Fruit fly (Drosophila melanogaster) whole organism, embryonic: ENCODE measurements around the gene PLCXD.

Source experiments
- Antp ChIP-seq: fragments of 200-800 bp; sonication (Bioruptor generic); optimal IDR thresholded peaks from 3 replicates; lab custom pipeline; 2016; ENCODE audit warnings: missing biosample characterization, missing genetic modification characterization
- BEAF-32 ChIP-seq: fragments of 200-800 bp; sonication (Bioruptor generic); optimal IDR thresholded peaks from 3 replicates; lab custom pipeline; 2017; ENCODE audit warnings: missing biosample characterization, missing genetic modification characterization, mild to moderate bottlenecking, moderate library complexity, missing genetic modification reagents
- Bgb ChIP-seq: fragments of 200-800 bp; sonication (Bioruptor generic); IDR thresholded peaks from 2 replicates; pipeline ENCODE4 v1.3.6; 2022; ENCODE audit warnings: missing biosample characterization, missing genetic modification characterization; ENCODE audit not compliant: partially characterized antibody
- CG10321 ChIP-seq: fragments of 200-800 bp; sonication (Bioruptor generic); IDR thresholded peaks from 2 replicates; pipeline ENCODE4 v1.3.6; 2022; ENCODE audit warnings: missing biosample characterization, missing genetic modification characterization
- CG11247 ChIP-seq: fragments of 200-800 bp; sonication (Bioruptor generic); IDR thresholded peaks from 2 replicates; pipeline ENCODE4 v1.3.6; 2022; ENCODE audit warnings: missing biosample characterization, missing genetic modification characterization
- CG11560 ChIP-seq: fragments of 200-800 bp; sonication (Bioruptor generic); IDR thresholded peaks from 3 replicates; pipeline ENCODE4 v1.3.6; 2022; ENCODE audit warnings: missing biosample characterization, missing genetic modification characterization
- CG11723 ChIP-seq: fragments of 200-800 bp; sonication (Bioruptor generic); optimal IDR thresholded peaks from 2 replicates; lab custom pipeline; 2017; ENCODE audit warnings: missing biosample characterization, mild to moderate bottlenecking, missing genetic modification characterization
- CG12155 ChIP-seq: fragments of 200-800 bp; sonication (Bioruptor generic); optimal IDR thresholded peaks from 3 replicates; lab custom pipeline; 2016; ENCODE audit warnings: missing biosample characterization, missing genetic modification characterization
- CG13775 ChIP-seq: fragments of 200-800 bp; sonication (Bioruptor generic); optimal IDR thresholded peaks from 3 replicates; lab custom pipeline; 2017; ENCODE audit warnings: missing biosample characterization, mild to moderate bottlenecking, missing genetic modification characterization
- CG16863 ChIP-seq: fragments of 200-800 bp; sonication (Bioruptor generic); optimal IDR thresholded peaks from 3 replicates; lab custom pipeline; 2016; ENCODE audit warnings: missing biosample characterization, missing genetic modification characterization
- CG17186 ChIP-seq: fragments of 200-800 bp; sonication (Bioruptor generic); optimal IDR thresholded peaks from 3 replicates; lab custom pipeline; 2017; ENCODE audit warnings: missing biosample characterization, missing genetic modification reagents, missing genetic modification characterization
- CG33213 ChIP-seq: fragments of 200-800 bp; sonication (Bioruptor generic); optimal IDR thresholded peaks from 3 replicates; lab custom pipeline; 2016; ENCODE audit warnings: missing biosample characterization, missing genetic modification characterization
- CG33557 ChIP-seq: fragments of 200-800 bp; sonication (Bioruptor generic); optimal IDR thresholded peaks from 2 replicates; lab custom pipeline; 2019; ENCODE audit warnings: missing biosample characterization, mild to moderate bottlenecking, missing genetic modification characterization, moderate library complexity
- CG6791 ChIP-seq: fragments of 200-800 bp; sonication (Bioruptor generic); IDR thresholded peaks from 3 replicates; pipeline ENCODE4 v1.3.6; 2022; ENCODE audit warnings: missing biosample characterization, missing genetic modification characterization; ENCODE audit not compliant: partially characterized antibody
- CG7786 ChIP-seq: fragments of 200-800 bp; sonication (Bioruptor generic); optimal IDR thresholded peaks from 2 replicates; lab custom pipeline; 2016; ENCODE audit warnings: missing biosample characterization, missing genetic modification characterization
- CG7928 ChIP-seq: fragments of 200-800 bp; sonication (Bioruptor generic); optimal IDR thresholded peaks from 2 replicates; lab custom pipeline; 2017; ENCODE audit warnings: missing biosample characterization, mild to moderate bottlenecking, missing genetic modification characterization
- CG9215 ChIP-seq: fragments of 200-800 bp; sonication (Bioruptor generic); IDR thresholded peaks from 2 replicates; pipeline ENCODE4 v1.3.6; 2022; ENCODE audit warnings: missing biosample characterization, missing genetic modification characterization
- CG9609 ChIP-seq: fragments of 200-800 bp; sonication (Bioruptor generic); optimal IDR thresholded peaks from 3 replicates; lab custom pipeline; 2016; ENCODE audit warnings: missing biosample characterization, missing genetic modification characterization
- Dek ChIP-seq: fragments of 200-800 bp; sonication (Bioruptor generic); optimal IDR thresholded peaks from 3 replicates; lab custom pipeline; 2019; ENCODE audit warnings: missing biosample characterization, mild to moderate bottlenecking, missing genetic modification characterization, moderate library complexity
- GATAe ChIP-seq: fragments of 200-800 bp; sonication (Bioruptor generic); conservative IDR thresholded peaks from 2 replicates; pipeline ENCODE4 v1.3.6; 2022; ENCODE audit warnings: missing biosample characterization, missing genetic modification characterization
- Gsc ChIP-seq: fragments of 200-800 bp; sonication (Bioruptor generic); IDR thresholded peaks from 2 replicates; pipeline ENCODE4 v1.3.6; 2022; ENCODE audit warnings: missing biosample characterization, missing genetic modification characterization
- Hr39 ChIP-seq: fragments of >200 bp; optimal IDR thresholded peaks from 2 replicates; lab custom pipeline; 2017
- MTF-1 ChIP-seq: fragments of 200-800 bp; sonication (Bioruptor generic); optimal IDR thresholded peaks from 2 replicates; lab custom pipeline; 2018; ENCODE audit warnings: missing biosample characterization, mild to moderate bottlenecking, missing genetic modification characterization, borderline replicate concordance
- Med ChIP-seq: fragments of 200-800 bp; sonication (Bioruptor generic); peaks from one replicate; lab custom pipeline; 2016; ENCODE audit warnings: missing biosample characterization, missing genetic modification characterization, mild to moderate bottlenecking, inconsistent platforms, moderate library complexity
- Mrtf ChIP-seq: fragments of 200-800 bp; sonication (Bioruptor generic); IDR thresholded peaks from 3 replicates; pipeline ENCODE4 v1.3.6; 2022; ENCODE audit warnings: missing biosample characterization, missing genetic modification characterization
- Nf-YB ChIP-seq: fragments of 200-800 bp; sonication (Bioruptor generic); optimal IDR thresholded peaks from 3 replicates; lab custom pipeline; 2019; ENCODE audit warnings: missing biosample characterization, mild to moderate bottlenecking, missing genetic modification characterization, moderate library complexity
- Spps ChIP-seq: fragments of 200-800 bp; sonication (Bioruptor generic); optimal IDR thresholded peaks from 2 replicates; lab custom pipeline; 2018; ENCODE audit warnings: missing biosample characterization, mild to moderate bottlenecking, missing genetic modification characterization
- Taf1 ChIP-seq: fragments of 200-800 bp; sonication (Bioruptor generic); IDR thresholded peaks from 2 replicates; pipeline ENCODE4 v1.3.6; 2022; ENCODE audit warnings: missing biosample characterization, missing genetic modification characterization
- Trl ChIP-seq, 3 experiments: fragments of >200 bp in 2 of 3; fragments of 200-800 bp in 1 of 3; sonication (Bioruptor generic) in 1 of 3; optimal IDR thresholded peaks; 2 replicates in 1 of 3; 3 replicates in 2 of 3; lab custom pipeline; 2016 to 2017; ENCODE audit warnings: missing biosample characterization in 1 of 3, missing genetic modification characterization in 1 of 3
- aop ChIP-seq: fragments of 200-800 bp; sonication (Bioruptor generic); IDR thresholded peaks from 2 replicates; pipeline ENCODE4 v1.3.6; 2022; ENCODE audit warnings: missing biosample characterization, missing genetic modification characterization
- cg ChIP-seq: fragments of 200-800 bp; sonication (Bioruptor generic); optimal IDR thresholded peaks from 3 replicates; lab custom pipeline; 2019; ENCODE audit warnings: missing biosample characterization, mild to moderate bottlenecking, missing genetic modification characterization, moderate library complexity
- chn ChIP-seq: fragments of 200-800 bp; sonication (Bioruptor generic); optimal IDR thresholded peaks from 2 replicates; lab custom pipeline; 2016; ENCODE audit warnings: missing biosample characterization, missing genetic modification characterization
- croc ChIP-seq: fragments of 200-800 bp; sonication (Bioruptor generic); conservative IDR thresholded peaks from 3 replicates; pipeline ENCODE4 v1.3.6; 2022; ENCODE audit warnings: missing biosample characterization, missing genetic modification characterization
- dmrt11E ChIP-seq: fragments of 200-800 bp; sonication (Bioruptor generic); optimal IDR thresholded peaks from 3 replicates; lab custom pipeline; 2018; ENCODE audit warnings: missing biosample characterization, mild to moderate bottlenecking, missing genetic modification characterization, moderate library complexity
- en ChIP-seq: fragments of 200-800 bp; sonication (Bioruptor generic); optimal IDR thresholded peaks from 2 replicates; lab custom pipeline; 2016; ENCODE audit warnings: missing biosample characterization, missing genetic modification characterization
- grau ChIP-seq: fragments of 200-800 bp; optimal IDR thresholded peaks from 3 replicates; lab custom pipeline; 2019; ENCODE audit warnings: missing biosample characterization, mild to moderate bottlenecking, missing genetic modification characterization, moderate library complexity
- h ChIP-seq: fragments of >200 bp; optimal IDR thresholded peaks from 2 replicates; lab custom pipeline; 2017
- ind ChIP-seq: fragments of 200-800 bp; sonication (Bioruptor generic); optimal IDR thresholded peaks from 3 replicates; lab custom pipeline; 2016; ENCODE audit warnings: missing biosample characterization, missing genetic modification characterization
- insv ChIP-seq, 2 experiments: fragments of 200-800 bp; sonication (Bioruptor generic); optimal IDR thresholded peaks; 3 replicates each; lab custom pipeline; 2016 to 2018; ENCODE audit warnings: missing biosample characterization in 2 of 2, missing genetic modification characterization in 2 of 2
- jing ChIP-seq: fragments of 200-800 bp; sonication (Bioruptor generic); optimal IDR thresholded peaks from 2 replicates; lab custom pipeline; 2018; ENCODE audit warnings: missing biosample characterization, mild to moderate bottlenecking, missing genetic modification characterization
- mld ChIP-seq: fragments of 200-800 bp; sonication (Bioruptor generic); IDR thresholded peaks from 3 replicates; pipeline ENCODE4 v1.3.6; 2022; ENCODE audit warnings: missing biosample characterization, missing genetic modification characterization; ENCODE audit not compliant: partially characterized antibody
- nom ChIP-seq: fragments of 200-800 bp; sonication (Bioruptor generic); optimal IDR thresholded peaks from 2 replicates; lab custom pipeline; 2017; ENCODE audit warnings: missing biosample characterization, missing genetic modification characterization, mild to moderate bottlenecking, moderate library complexity, missing genetic modification reagents
- ro ChIP-seq: fragments of 200-800 bp; sonication (Bioruptor generic); IDR thresholded peaks from 2 replicates; pipeline ENCODE4 v1.3.6; 2022; ENCODE audit warnings: missing biosample characterization, missing genetic modification characterization
- schlank ChIP-seq: fragments of 200-800 bp; sonication (Bioruptor generic); optimal IDR thresholded peaks from 2 replicates; lab custom pipeline; 2018; ENCODE audit warnings: missing biosample characterization, mild to moderate bottlenecking, missing genetic modification characterization
- scrt ChIP-seq: fragments of 200-800 bp; sonication (Bioruptor generic); optimal IDR thresholded peaks from 2 replicates; lab custom pipeline; 2018; ENCODE audit warnings: missing biosample characterization, mild to moderate bottlenecking, missing genetic modification characterization, moderate library complexity
- tin ChIP-seq: fragments of 200-800 bp; sonication (Bioruptor generic); optimal IDR thresholded peaks from 3 replicates; lab custom pipeline; 2016; ENCODE audit warnings: missing biosample characterization, missing genetic modification characterization
- tna ChIP-seq: fragments of 200-800 bp; sonication (Bioruptor generic); IDR thresholded peaks from 2 replicates; pipeline ENCODE4 v1.3.6; 2022; ENCODE audit warnings: missing biosample characterization, missing genetic modification characterization; ENCODE audit not compliant: partially characterized antibody
- unpg ChIP-seq: fragments of 200-800 bp; sonication (Bioruptor generic); optimal IDR thresholded peaks from 3 replicates; lab custom pipeline; 2018; ENCODE audit warnings: missing biosample characterization, mild to moderate bottlenecking, missing genetic modification characterization, moderate library complexity

PLCXD gene

DNA sequence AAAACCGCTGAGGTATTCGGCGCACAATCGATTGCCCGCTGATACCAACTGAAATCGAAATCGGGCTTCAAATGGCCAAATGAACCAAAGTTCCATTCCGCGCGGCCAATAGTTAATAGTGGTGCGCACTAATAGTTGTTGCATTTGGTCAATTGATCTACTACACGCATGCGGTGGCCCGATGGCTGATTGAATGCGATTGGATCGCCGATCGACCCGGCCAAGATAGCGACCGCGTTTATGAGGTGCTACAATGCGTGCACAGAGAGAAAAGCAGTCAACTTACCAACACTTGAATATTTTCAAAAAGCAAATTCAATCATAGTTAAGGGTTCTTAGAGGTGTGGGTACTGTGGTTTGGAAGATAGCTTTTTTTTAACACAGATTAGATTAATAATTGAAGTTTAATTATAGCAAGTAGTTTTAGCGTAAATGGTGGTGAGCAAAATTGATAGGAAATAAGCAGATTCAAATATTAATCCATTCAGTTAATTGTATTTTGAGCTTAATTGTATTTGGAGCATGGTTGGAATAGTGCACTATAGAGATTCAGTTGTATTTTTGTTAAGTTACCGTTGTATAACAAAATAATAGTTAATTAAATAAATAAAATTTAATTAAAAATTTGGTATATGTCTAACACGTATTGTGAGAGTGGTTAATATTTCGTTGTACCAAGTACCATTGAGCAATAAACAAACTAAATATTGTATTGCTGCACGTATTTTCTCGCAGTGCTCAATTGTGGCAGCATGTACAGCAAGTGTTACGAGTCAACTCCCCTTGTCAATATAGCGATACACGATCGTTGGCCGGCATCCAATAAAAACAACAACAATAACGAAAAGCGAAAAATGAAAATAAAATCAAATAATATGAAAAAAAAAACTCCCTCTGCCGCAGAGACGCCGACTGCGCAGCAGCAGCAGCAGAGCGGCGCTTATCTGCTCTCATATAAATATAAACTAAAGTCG, 22.5 kb upstream of the PLCXD start (continued):
- TF ChIP-seq CG11723 (GFP tag; lab: Kevin White, UChicago) (peak; percentile 19), Med (GFP tag; lab: Kevin White, UChicago) (peak; percentile 75), unpg (GFP tag; lab: Kevin White, UChicago) (peak; percentile 47), grau (tag; lab: Kevin White, UChicago) (peak; percentile 70), jing (GFP tag; lab: Kevin White, UChicago) (no peak), mld (GFP tag; lab: Robert Waterston, UW) (no peak), cg (GFP tag; lab: Kevin White, UChicago) (no peak), h (lab: Kevin White, UChicago) (no peak), CG9609 (peak; percentile 22), CG7786 (GFP tag; lab: Kevin White, UChicago) (peak; percentile 32), Dek (peak; percentile 7), insv (GFP tag; optimal IDR thresholded peaks at IDR 0.05; lab: Kevin White, UChicago) (no peak), chn (GFP tag; lab: Kevin White, UChicago) (peak; percentile 54), CG12155 (GFP tag; lab: Kevin White, UChicago) (peak; percentile 11), CG33557 (no peak), Taf1 (GFP tag; lab: Robert Waterston, UW) (peak; percentile 29; the same call in 1 of the 2 replicates), CG13775 (GFP tag; lab: Kevin White, UChicago) (peak; percentile 72), Gsc (no peak), CG11560 (no peak), CG11247 (GFP tag; lab: Robert Waterston, UW) (peak; percentile 31; the same call in 1 of the 2 replicates), schlank (tag; lab: Kevin White, UChicago) (no peak), tin (GFP tag; lab: Kevin White, UChicago) (peak; percentile 30), aop (GFP tag; lab: Robert Waterston, UW) (no peak), Bgb (0 out of 2 replicates have a peak, but pooled peaks have one; percentile 35), CG6791 (GFP tag; lab: Robert Waterston, UW) (peak; percentile 9; the same call in 1 of the 3 replicates), GATAe (GFP tag; lab: Robert Waterston, UW) (no peak), ro (GFP tag; lab: Robert Waterston, UW) (no peak), CG33213 (GFP tag; lab: Kevin White, UChicago) (no peak), Trl (optimal IDR thresholded peaks at IDR 0.05; lab: Kevin White, UChicago) (no peak), Trl (GFP tag; optimal IDR thresholded peaks at IDR 0.05; lab: Kevin White, UChicago) (no peak), CG10321 (no peak), nom (GFP tag; lab: Kevin White, UChicago) (peak; percentile 98), tna (GFP tag; lab: Robert Waterston, UW) (no peak), Mrtf (GFP tag; lab: Robert Waterston, UW) (peak; percentile 31; the same call in 1 of the 3 replicates), MTF-1 (no peak), en (no peak), scrt (GFP tag; lab: Kevin White, UChicago) (peak; percentile 6), CG7928 (GFP tag; lab: Kevin White, UChicago) (no peak), Hr39 (no peak), CG17186 (GFP tag; lab: Kevin White, UChicago) (no peak), CG9215 (GFP tag; lab: Robert Waterston, UW) (no peak), BEAF-32 (peak; percentile 16), croc (GFP tag; lab: Robert Waterston, UW) (no peak; the same call in 2 of the 3 replicates), Nf-YB (peak; percentile 44), dmrt11E (tag; lab: Kevin White, UChicago) (peak; percentile 26), ind (GFP tag; lab: Kevin White, UChicago) (peak; percentile 38), CG16863 (GFP tag; lab: Kevin White, UChicago) (peak; percentile 15), Antp (GFP tag; lab: Kevin White, UChicago) (no peak), Spps (tag; lab: Kevin White, UChicago) (peak; percentile 24)
